Worm (Caenorhabditis elegans): ENCODE data around the gene his-73.

The his-73 gene

ce11 chrII:13199674-13200215 is 16.2 kb downstream of the his-73 start, which contains the start of gene btf-1 (continued):
- TF ChIP-seq nfya-1 (tag; optimal IDR thresholded peaks at IDR 0.05) (peak; percentile 16), K09A11.1 (tag; optimal IDR thresholded peaks at IDR 0.05; ENCODE audit: insufficient read depth) (no peak), hlh-15 (tag; optimal IDR thresholded peaks at IDR 0.05) (peak; percentile 42), syd-9 (tag; optimal IDR thresholded peaks at IDR 0.05) (no peak), ceh-45 (GFP tag; IDR thresholded peaks at IDR 0.05) (no peak), pag-3 (tag; optimal IDR thresholded peaks at IDR 0.05; ENCODE audit: borderline replicate concordance) (no peak), gmeb-2 (tag; optimal IDR thresholded peaks at IDR 0.05) (no peak), eyg-1 (tag; optimal IDR thresholded peaks at IDR 0.05) (peak; percentile 16), ceh-22 (tag; optimal IDR thresholded peaks at IDR 0.05) (no peak), elt-4 (tag; optimal IDR thresholded peaks at IDR 0.05) (no peak), ceh-2 (tag; optimal IDR thresholded peaks at IDR 0.05) (peak; percentile 73), C08G9.2 (tag; optimal IDR thresholded peaks at IDR 0.05) (peak; percentile 82), ets-4 (tag; optimal IDR thresholded peaks at IDR 0.05) (peak; percentile 68), ama-1 (optimal IDR thresholded peaks at IDR 0.05) (peak; percentile 81), hlh-8 (tag; optimal IDR thresholded peaks at IDR 0.05) (peak; percentile 91), dve-1 (tag; optimal IDR thresholded peaks at IDR 0.05) (no peak), fax-1 (tag; optimal IDR thresholded peaks at IDR 0.05) (peak; percentile 86), ceh-14 (tag; optimal IDR thresholded peaks at IDR 0.05) (peak; percentile 91), mec-3 (tag; optimal IDR thresholded peaks at IDR 0.05; ENCODE audit: borderline replicate concordance) (no peak), ceh-31 (tag; optimal IDR thresholded peaks at IDR 0.05) (peak; percentile 93), unc-42 (tag; optimal IDR thresholded peaks at IDR 0.05) (peak; percentile 19)

- TF ChIP-seq K02D7.2 (tag; optimal IDR thresholded peaks at IDR 0.05): no peak
- no peak for TF ChIP-seq ceh-34 (tag; optimal IDR thresholded peaks at IDR 0.05)
- no peak for TF ChIP-seq che-1 (tag; optimal IDR thresholded peaks at IDR 0.05)
- no peak for TF ChIP-seq ceh-48 (tag; optimal IDR thresholded peaks at IDR 0.05)
Observed at ce11 chrII:13215792-13216191, 32.3 kb downstream of the his-73 start, which contains the start of gene F15D4.2. F15D4.2 (plus strand) TSS chrII:13216092.

DNA sequence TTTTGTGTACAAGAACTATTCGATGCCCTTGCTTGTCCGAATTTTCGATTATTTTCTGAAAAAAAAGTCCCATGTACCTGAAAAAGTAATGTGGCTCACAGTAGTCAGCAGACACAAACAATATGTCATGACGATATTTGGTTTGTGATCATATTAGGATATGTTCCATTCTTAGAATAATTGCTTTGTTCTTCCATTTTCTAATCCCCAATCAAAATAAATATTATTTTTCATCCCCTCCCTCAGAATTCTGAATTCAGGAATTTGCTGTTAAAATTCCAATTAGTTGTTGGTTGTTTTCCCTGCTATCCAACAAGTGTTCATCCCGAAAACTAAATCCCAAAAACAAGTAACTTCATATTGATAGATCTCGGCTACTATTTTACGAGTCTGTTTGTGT is 35.9 kb downstream of the his-73 start:
- no peak for TF ChIP-seq ceh-34 (tag; optimal IDR thresholded peaks at IDR 0.05)
- TF ChIP-seq pat-9 (tag; optimal IDR thresholded peaks at IDR 0.05): no peak
- no peak for TF ChIP-seq fkh-10 (GFP tag; optimal IDR thresholded peaks at IDR 0.05)
- no peak for TF ChIP-seq hlh-6 (tag; optimal IDR thresholded peaks at IDR 0.05)
- no peak for TF ChIP-seq ref-2 (tag; optimal IDR thresholded peaks at IDR 0.05)
- TF ChIP-seq elt-4 (tag; optimal IDR thresholded peaks at IDR 0.05): no peak
- TF ChIP-seq hlh-30 (tag; optimal IDR thresholded peaks at IDR 0.05; ENCODE audit: insufficient read depth): no peak
- TF ChIP-seq ceh-24 (tag; optimal IDR thresholded peaks at IDR 0.05): no peak
- no peak for TF ChIP-seq zip-5 (tag; optimal IDR thresholded peaks at IDR 0.05)
- no peak for TF ChIP-seq sdc-2 (tag; optimal IDR thresholded peaks at IDR 0.05)
- no peak for TF ChIP-seq rnt-1 (tag; optimal IDR thresholded peaks at IDR 0.05)
- no peak for TF ChIP-seq ets-4 (tag; optimal IDR thresholded peaks at IDR 0.05)
- no peak for TF ChIP-seq dve-1 (tag; optimal IDR thresholded peaks at IDR 0.05)
- no peak for TF ChIP-seq unc-3 (GFP tag; conservative IDR thresholded peaks at IDR 0.05)
- TF ChIP-seq unc-3 (tag; optimal IDR thresholded peaks at IDR 0.05): no peak
- no peak for TF ChIP-seq nhr-11 (tag; optimal IDR thresholded peaks at IDR 0.05)
- no peak for TF ChIP-seq syd-9 (tag; optimal IDR thresholded peaks at IDR 0.05)
